Worm (Caenorhabditis elegans) whole organism, L3 larva: ENCODE data around the gene C39B10.5.

Source experiments
- R02D3.7 ChIP-seq: fragments of 150-350 bp; optimal IDR thresholded peaks from 2 replicates; lab custom pipeline; 2014; ENCODE audit warnings: missing biosample characterization, missing genetic modification characterization
- ama-1 ChIP-seq: fragments of 150-350 bp; optimal IDR thresholded peaks from 2 replicates; lab custom pipeline; 2018
- ceh-28 ChIP-seq: fragments of 150-350 bp; optimal IDR thresholded peaks from 2 replicates; lab custom pipeline; 2014; ENCODE audit warnings: missing biosample characterization, missing genetic modification reagents, missing genetic modification characterization
- ceh-82 ChIP-seq: fragments of 150-350 bp; optimal IDR thresholded peaks from 2 replicates; lab custom pipeline; 2014; ENCODE audit warnings: missing biosample characterization, missing genetic modification characterization
- daf-12 ChIP-seq: fragments of 150-350 bp; optimal IDR thresholded peaks from 2 replicates; lab custom pipeline; 2014; ENCODE audit warnings: missing biosample characterization, missing genetic modification reagents, missing genetic modification characterization
- egl-27 ChIP-seq: sonication (generic microtip); optimal IDR thresholded peaks from 4 replicates; lab custom pipeline; 2017; ENCODE audit warnings: missing biosample characterization, missing genetic modification reagents, missing genetic modification characterization
- egl-5 ChIP-seq: fragments of 150-350 bp; optimal IDR thresholded peaks from 2 replicates; lab custom pipeline; 2017; ENCODE audit warnings: missing biosample characterization, missing genetic modification reagents, missing genetic modification characterization, inconsistent platforms
- elt-2 ChIP-seq: sonication (generic microtip); optimal IDR thresholded peaks from 2 replicates; lab custom pipeline; 2016; ENCODE audit warnings: missing genetic modification reagents, mild to moderate bottlenecking, missing genetic modification characterization, missing compliant biosample characterization
- elt-3 ChIP-seq, 3 experiments: fragments of 150-350 bp in 1 of 3; sonication (generic microtip) in 2 of 3; optimal IDR thresholded peaks; 2 replicates in 2 of 3; 4 replicates in 1 of 3; lab custom pipeline; 2014 to 2017; ENCODE audit warnings: missing biosample characterization in 3 of 3, missing genetic modification characterization in 3 of 3
- eor-1 ChIP-seq, 2 experiments: fragments of 150-350 bp; optimal IDR thresholded peaks; 2 replicates each; lab custom pipeline; 2014 to 2018; ENCODE audit warnings: missing biosample characterization in 2 of 2, missing genetic modification characterization in 2 of 2
- fkh-10 ChIP-seq: sonication (generic microtip); optimal IDR thresholded peaks from 2 replicates; lab custom pipeline; 2017; ENCODE audit warnings: missing biosample characterization, missing genetic modification reagents, missing genetic modification characterization
- fos-1 ChIP-seq: fragments of 150-350 bp; optimal IDR thresholded peaks from 2 replicates; lab custom pipeline; 2014; ENCODE audit warnings: missing biosample characterization, missing genetic modification characterization
- hmg-11 ChIP-seq: sonication (generic microtip); optimal IDR thresholded peaks from 2 replicates; lab custom pipeline; 2016; ENCODE audit warnings: missing genetic modification characterization, missing compliant biosample characterization
- jun-1 ChIP-seq: fragments of 150-350 bp; optimal IDR thresholded peaks from 2 replicates; lab custom pipeline; 2014; ENCODE audit warnings: missing biosample characterization, missing genetic modification reagents, missing genetic modification characterization
- lin-15B ChIP-seq: fragments of 150-350 bp; optimal IDR thresholded peaks from 2 replicates; lab custom pipeline; 2014; ENCODE audit warnings: missing biosample characterization, missing genetic modification characterization
- lin-39 ChIP-seq: fragments of 150-350 bp; optimal IDR thresholded peaks from 2 replicates; lab custom pipeline; 2018; ENCODE audit warnings: missing biosample characterization, missing genetic modification reagents, missing genetic modification characterization
- lsy-12 ChIP-seq: sonication (generic microtip); optimal IDR thresholded peaks from 2 replicates; lab custom pipeline; 2016; ENCODE audit warnings: mild to moderate bottlenecking, missing genetic modification characterization, missing compliant biosample characterization
- mdl-1 ChIP-seq: fragments of 150-350 bp; optimal IDR thresholded peaks from 2 replicates; lab custom pipeline; 2014; ENCODE audit warnings: missing biosample characterization, missing genetic modification characterization
- mml-1 ChIP-seq: fragments of 150-350 bp; sonication (generic microtip); optimal IDR thresholded peaks from 3 replicates; lab custom pipeline; 2014; ENCODE audit warnings: missing biosample characterization, missing genetic modification characterization
- nfya-1 ChIP-seq: sonication (generic microtip); optimal IDR thresholded peaks from 2 replicates; lab custom pipeline; 2017; ENCODE audit warnings: missing genetic modification characterization, mild to moderate bottlenecking, missing compliant biosample characterization, antibody characterized with exemption, moderate library complexity; ENCODE audit not compliant: insufficient read depth
- nhr-11 ChIP-seq: fragments of 150-350 bp; optimal IDR thresholded peaks from 2 replicates; lab custom pipeline; 2014; ENCODE audit warnings: missing biosample characterization, missing genetic modification characterization
- nhr-12 ChIP-seq: fragments of 150-350 bp; optimal IDR thresholded peaks from 2 replicates; lab custom pipeline; 2014; ENCODE audit warnings: missing biosample characterization, missing genetic modification characterization
- nhr-23 ChIP-seq: fragments of 150-350 bp; optimal IDR thresholded peaks from 2 replicates; lab custom pipeline; 2014; ENCODE audit warnings: missing biosample characterization, missing genetic modification reagents, missing genetic modification characterization
- nhr-237 ChIP-seq: fragments of 150-350 bp; optimal IDR thresholded peaks from 2 replicates; lab custom pipeline; 2014; ENCODE audit warnings: missing biosample characterization, missing genetic modification characterization
- nhr-25 ChIP-seq: sonication (generic microtip); optimal IDR thresholded peaks from 2 replicates; lab custom pipeline; 2017; ENCODE audit warnings: missing biosample characterization, missing genetic modification characterization
- nhr-43 ChIP-seq: sonication (generic microtip); optimal IDR thresholded peaks from 2 replicates; lab custom pipeline; 2016; ENCODE audit warnings: mild to moderate bottlenecking, missing genetic modification characterization, missing compliant biosample characterization; ENCODE audit not compliant: poor library complexity, severe bottlenecking
- nhr-67 ChIP-seq: fragments of 150-350 bp; optimal IDR thresholded peaks from 2 replicates; lab custom pipeline; 2014; ENCODE audit warnings: missing biosample characterization, missing genetic modification characterization
- nhr-76 ChIP-seq: fragments of 150-350 bp; sonication (generic microtip); optimal IDR thresholded peaks from 5 replicates; lab custom pipeline; 2014; ENCODE audit warnings: missing biosample characterization, missing genetic modification characterization
- nhr-77 ChIP-seq: fragments of 150-350 bp; optimal IDR thresholded peaks from 2 replicates; lab custom pipeline; 2014; ENCODE audit warnings: missing biosample characterization, missing genetic modification characterization
- pha-4 ChIP-seq: fragments of 150-350 bp; optimal IDR thresholded peaks from 2 replicates; lab custom pipeline; 2014; ENCODE audit warnings: missing biosample characterization, missing genetic modification reagents, missing genetic modification characterization
- snpc-4 ChIP-seq: fragments of 150-350 bp; optimal IDR thresholded peaks from 2 replicates; lab custom pipeline; 2014; ENCODE audit warnings: missing biosample characterization, missing genetic modification characterization
- tbx-2 ChIP-seq: sonication (generic microtip); optimal IDR thresholded peaks from 2 replicates; lab custom pipeline; 2016; ENCODE audit warnings: mild to moderate bottlenecking, missing genetic modification characterization, missing compliant biosample characterization
- unc-39 ChIP-seq: sonication (generic microtip); optimal IDR thresholded peaks from 4 replicates; lab custom pipeline; 2017; ENCODE audit warnings: missing biosample characterization, missing genetic modification characterization
- unc-62 ChIP-seq: fragments of 150-350 bp; sonication (generic microtip); optimal IDR thresholded peaks from 4 replicates; lab custom pipeline; 2014; ENCODE audit warnings: missing biosample characterization, missing genetic modification reagents, missing genetic modification characterization
- zag-1 ChIP-seq: fragments of 150-350 bp; optimal IDR thresholded peaks from 2 replicates; lab custom pipeline; 2014; ENCODE audit warnings: missing biosample characterization, missing genetic modification characterization

Gene C39B10.5

ce11 chrX:10432786-10433185 is 14.4 kb upstream of the C39B10.5 start:
- no peak for TF ChIP-seq nhr-76
- no peak for TF ChIP-seq nhr-237 (tag; lab: Kevin White, UChicago)
- TF ChIP-seq eor-1 (tag; optimal IDR thresholded peaks at IDR 0.05; lab: Kevin White, UChicago) = no peak
- TF ChIP-seq tbx-2 (tag; lab: Kevin White, UChicago) = no peak
- TF ChIP-seq nhr-12 (tag; lab: Kevin White, UChicago) = no peak
- no peak for TF ChIP-seq jun-1 (tag; lab: Kevin White, UChicago)
- TF ChIP-seq nhr-11 (tag; lab: Kevin White, UChicago) = no peak
- TF ChIP-seq unc-39 = no peak
- TF ChIP-seq nhr-25 (tag; lab: Kevin White, UChicago) = no peak
- no peak for TF ChIP-seq fos-1 (tag; lab: Kevin White, UChicago)
- no peak for TF ChIP-seq zag-1 (tag; lab: Kevin White, UChicago)
- no peak for TF ChIP-seq ama-1 (lab: Kevin White, UChicago)

- TF ChIP-seq lin-15B (tag; lab: Kevin White, UChicago) = no peak
- TF ChIP-seq nfya-1 (tag; lab: Kevin White, UChicago) = peak; percentile 3
These were observed 13.3 kb upstream of the C39B10.5 start for ce11 chrX:10433863-10434262.

DNA sequence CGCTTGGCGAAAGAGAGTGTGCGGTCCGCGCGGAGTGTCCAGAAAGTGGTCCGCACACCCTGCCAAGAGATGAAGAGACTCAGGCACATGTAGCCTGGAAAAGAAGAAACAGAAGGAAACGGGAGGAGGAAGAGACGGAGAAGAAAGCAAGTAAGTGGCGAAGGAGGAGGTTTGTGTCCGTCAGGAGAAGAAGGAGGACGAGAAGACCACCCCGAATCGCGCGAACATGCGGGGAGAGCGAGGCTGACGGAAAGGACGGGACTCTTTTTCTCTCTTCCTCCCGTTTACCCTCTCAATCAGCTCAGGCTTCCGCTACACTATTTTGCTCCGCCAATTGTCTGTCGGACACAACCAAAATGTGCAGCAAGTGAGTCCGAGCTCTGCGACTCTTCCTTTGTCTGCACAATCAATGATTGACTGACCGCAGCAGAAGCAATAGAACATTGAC is 11.6 kb upstream of the C39B10.5 start:
- peak; percentile 83 for TF ChIP-seq nhr-11 (tag; lab: Kevin White, UChicago)
- TF ChIP-seq unc-62 = peak; percentile 23
- no peak for TF ChIP-seq nhr-23 (tag; lab: Kevin White, UChicago)
- peak; percentile 30 for TF ChIP-seq snpc-4 (tag; lab: Kevin White, UChicago)
- no peak for TF ChIP-seq nhr-77 (tag; lab: Kevin White, UChicago)
- peak; percentile 94 for TF ChIP-seq lin-39 (tag; lab: Kevin White, UChicago)
- peak; percentile 63 for TF ChIP-seq ceh-28 (tag; lab: Kevin White, UChicago)
- peak; percentile 26 for TF ChIP-seq pha-4 (tag; lab: Kevin White, UChicago)
- peak; percentile 58 for TF ChIP-seq mdl-1 (tag; lab: Kevin White, UChicago)
- peak; percentile 86 for TF ChIP-seq nfya-1 (tag; lab: Kevin White, UChicago)
- TF ChIP-seq tbx-2 (tag; lab: Kevin White, UChicago) = peak; percentile 82
- peak; percentile 40 for TF ChIP-seq lin-15B (tag; lab: Kevin White, UChicago)
- TF ChIP-seq egl-5 (tag; lab: Kevin White, UChicago) = peak; percentile 72
- TF ChIP-seq R02D3.7 (tag; lab: Kevin White, UChicago) = peak; percentile 4
- TF ChIP-seq nhr-67 (tag; lab: Kevin White, UChicago) = no peak
- peak; percentile 81 for TF ChIP-seq hmg-11 (tag; lab: Kevin White, UChicago)
- TF ChIP-seq ceh-82 (tag; lab: Kevin White, UChicago) = peak; percentile 56
- no peak for TF ChIP-seq lsy-12
- peak; percentile 79 for TF ChIP-seq zag-1 (tag; lab: Kevin White, UChicago)
- no peak for TF ChIP-seq nhr-76
- no peak for TF ChIP-seq elt-3 (tag; optimal IDR thresholded peaks at IDR 0.05; lab: Kevin White, UChicago)
- peak; percentile 97 for TF ChIP-seq fkh-10 (GFP tag; lab: Kevin White, UChicago)

DNA sequence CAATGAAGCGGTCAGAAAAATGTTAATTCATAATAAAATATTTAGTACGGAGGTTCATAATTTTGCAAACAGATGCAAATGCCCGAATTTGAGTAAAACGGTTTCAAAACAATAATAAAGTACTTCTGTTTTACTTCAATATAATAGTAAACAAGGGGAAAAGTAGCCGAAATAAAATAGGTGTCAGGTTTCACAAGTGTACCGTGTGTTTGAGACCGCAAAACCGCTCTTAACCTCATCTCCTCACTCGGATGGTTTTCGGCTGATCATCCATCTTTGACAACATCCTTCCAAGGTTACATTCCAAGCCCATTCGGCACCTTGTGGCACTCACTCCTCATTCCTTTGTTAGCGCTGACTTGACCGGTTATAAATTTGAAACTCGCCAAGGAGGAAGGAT is 9.7 kb upstream of the C39B10.5 start:
- TF ChIP-seq egl-27 (tag; lab: Kevin White, UChicago) = no peak
- TF ChIP-seq nhr-25 (tag; lab: Kevin White, UChicago) = no peak
- no peak for TF ChIP-seq lsy-12
- no peak for TF ChIP-seq daf-12
- TF ChIP-seq elt-3 (tag; optimal IDR thresholded peaks at IDR 0.05; lab: Kevin White, UChicago) = no peak
- no peak for TF ChIP-seq snpc-4 (tag; lab: Kevin White, UChicago)
- no peak for TF ChIP-seq nhr-67 (tag; lab: Kevin White, UChicago)
- no peak for TF ChIP-seq ama-1 (lab: Kevin White, UChicago)
- TF ChIP-seq lin-39 (tag; lab: Kevin White, UChicago) = no peak
- no peak for TF ChIP-seq elt-2 (tag; lab: Kevin White, UChicago)
- TF ChIP-seq mml-1 (tag; lab: Kevin White, UChicago) = no peak
- no peak for TF ChIP-seq nhr-237 (tag; lab: Kevin White, UChicago)
- no peak for TF ChIP-seq nhr-43
